Fruit fly (Drosophila melanogaster) whole organism, embryonic: Measurements from ENCODE around the gene NC2beta.
A peak's percentile ranks its signal among the peaks of the same experiment; 100 is the strongest.

ENCODE experiments used
- BEAF-32 ChIP-seq: fragments of 200-800 bp; sonication (Bioruptor generic); optimal IDR thresholded peaks from 3 replicates; lab custom pipeline; 2017; ENCODE audit warnings: missing biosample characterization, missing genetic modification characterization, mild to moderate bottlenecking, moderate library complexity, missing genetic modification reagents
- CG12659 ChIP-seq: fragments of 200-800 bp; sonication (Bioruptor generic); optimal IDR thresholded peaks from 3 replicates; lab custom pipeline; 2017; ENCODE audit warnings: mild to moderate bottlenecking, missing biosample characterization, missing genetic modification reagents, missing genetic modification characterization
- CG12769 ChIP-seq: fragments of 200-800 bp; sonication (Bioruptor generic); optimal IDR thresholded peaks from 2 replicates; lab custom pipeline; 2019; ENCODE audit warnings: missing biosample characterization, mild to moderate bottlenecking, missing genetic modification characterization, moderate library complexity
- CG13296 ChIP-seq: fragments of 200-800 bp; sonication (Bioruptor generic); optimal IDR thresholded peaks from 3 replicates; lab custom pipeline; 2018; ENCODE audit warnings: missing biosample characterization, mild to moderate bottlenecking, missing genetic modification characterization
- CG14014 ChIP-seq: fragments of 200-800 bp; sonication (Bioruptor generic); IDR thresholded peaks from 2 replicates; pipeline ENCODE4 v1.3.6; 2022; ENCODE audit warnings: missing biosample characterization, missing genetic modification characterization
- CG14710 ChIP-seq: fragments of 200-800 bp; sonication (Bioruptor generic); optimal IDR thresholded peaks from 3 replicates; lab custom pipeline; 2019; ENCODE audit warnings: missing biosample characterization, mild to moderate bottlenecking, missing genetic modification characterization, moderate library complexity
- CG1647 ChIP-seq: fragments of 200-800 bp; sonication (Bioruptor generic); optimal IDR thresholded peaks from 3 replicates; lab custom pipeline; 2016; ENCODE audit warnings: missing biosample characterization, missing genetic modification characterization
- CG2129 ChIP-seq: fragments of 200-800 bp; sonication (Bioruptor generic); IDR thresholded peaks from 2 replicates; pipeline ENCODE4 v1.3.6; 2022; ENCODE audit warnings: missing biosample characterization, missing genetic modification characterization; ENCODE audit not compliant: partially characterized antibody
- CG2712 ChIP-seq: fragments of 200-800 bp; optimal IDR thresholded peaks from 3 replicates; lab custom pipeline; 2019; ENCODE audit warnings: missing biosample characterization, mild to moderate bottlenecking, missing genetic modification characterization, moderate library complexity
- CG2889 ChIP-seq: fragments of 200-800 bp; sonication (Bioruptor generic); IDR thresholded peaks from 3 replicates; pipeline ENCODE4 v1.3.6; 2022; ENCODE audit warnings: missing biosample characterization, missing genetic modification characterization
- CG33213 ChIP-seq: fragments of 200-800 bp; sonication (Bioruptor generic); optimal IDR thresholded peaks from 3 replicates; lab custom pipeline; 2016; ENCODE audit warnings: missing biosample characterization, missing genetic modification characterization
- CG34376 ChIP-seq: fragments of 200-800 bp; sonication (Bioruptor generic); optimal IDR thresholded peaks from 2 replicates; lab custom pipeline; 2018; ENCODE audit warnings: missing biosample characterization, mild to moderate bottlenecking, missing genetic modification characterization
- CG3847 ChIP-seq: fragments of 200-800 bp; sonication (Bioruptor generic); IDR thresholded peaks from 2 replicates; pipeline ENCODE4 v1.3.6; 2022; ENCODE audit warnings: missing biosample characterization, missing genetic modification characterization
- CG3995 ChIP-seq: fragments of 200-800 bp; sonication (Bioruptor generic); optimal IDR thresholded peaks from 3 replicates; lab custom pipeline; 2016; ENCODE audit warnings: missing biosample characterization, missing genetic modification characterization
- CG42726 ChIP-seq: fragments of 200-800 bp; sonication (Bioruptor generic); IDR thresholded peaks from 2 replicates; pipeline ENCODE4 v1.3.6; 2022; ENCODE audit warnings: missing biosample characterization, missing genetic modification characterization; ENCODE audit not compliant: partially characterized antibody
- CG6791 ChIP-seq: fragments of 200-800 bp; sonication (Bioruptor generic); IDR thresholded peaks from 3 replicates; pipeline ENCODE4 v1.3.6; 2022; ENCODE audit warnings: missing biosample characterization, missing genetic modification characterization; ENCODE audit not compliant: partially characterized antibody
- CG7839 ChIP-seq: fragments of 200-800 bp; sonication (Bioruptor generic); optimal IDR thresholded peaks from 3 replicates; lab custom pipeline; 2018; ENCODE audit warnings: missing biosample characterization, mild to moderate bottlenecking, missing genetic modification characterization, moderate library complexity
- CG8924 ChIP-seq: fragments of 200-800 bp; optimal IDR thresholded peaks from 3 replicates; lab custom pipeline; 2019; ENCODE audit warnings: missing biosample characterization, mild to moderate bottlenecking, missing genetic modification characterization, moderate library complexity
- D ChIP-seq, 2 experiments: fragments of 200-800 bp in 1 of 2; fragments of >200 bp in 1 of 2; sonication (Bioruptor generic) in 1 of 2; optimal IDR thresholded peaks; 2 replicates in 1 of 2; 3 replicates in 1 of 2; lab custom pipeline; 2017; ENCODE audit warnings: mild to moderate bottlenecking in 1 of 2, missing biosample characterization in 1 of 2, missing genetic modification characterization in 1 of 2, missing genetic modification reagents in 1 of 2
- E2f2 ChIP-seq: fragments of 200-800 bp; sonication (Bioruptor generic); IDR thresholded peaks from 2 replicates; pipeline ENCODE4 v1.3.6; 2022; ENCODE audit warnings: missing biosample characterization, missing genetic modification characterization
- Elba2 ChIP-seq: fragments of 200-800 bp; sonication (Bioruptor generic); optimal IDR thresholded peaks from 3 replicates; lab custom pipeline; 2016; ENCODE audit warnings: missing biosample characterization, missing genetic modification characterization
- H2.0 ChIP-seq: fragments of 200-800 bp; sonication (Bioruptor generic); IDR thresholded peaks from 2 replicates; pipeline ENCODE4 v1.3.6; 2022; ENCODE audit warnings: missing biosample characterization, missing genetic modification characterization
- HmgZ ChIP-seq: fragments of 200-800 bp; sonication (Bioruptor generic); optimal IDR thresholded peaks from 2 replicates; lab custom pipeline; 2018; ENCODE audit warnings: missing biosample characterization, mild to moderate bottlenecking, missing genetic modification characterization
- MBD-R2 ChIP-seq: fragments of 200-800 bp; sonication (Bioruptor generic); IDR thresholded peaks from 2 replicates; pipeline ENCODE4 v1.3.6; 2022; ENCODE audit warnings: missing biosample characterization, missing genetic modification characterization
- Med ChIP-seq: fragments of 200-800 bp; sonication (Bioruptor generic); peaks from one replicate; lab custom pipeline; 2016; ENCODE audit warnings: missing biosample characterization, missing genetic modification characterization, mild to moderate bottlenecking, inconsistent platforms, moderate library complexity
- Mes4 ChIP-seq: fragments of 200-800 bp; sonication (Bioruptor generic); optimal IDR thresholded peaks from 2 replicates; lab custom pipeline; 2016; ENCODE audit warnings: missing biosample characterization, missing genetic modification characterization
- Poxn ChIP-seq: fragments of 200-800 bp; sonication (Bioruptor generic); IDR thresholded peaks from 2 replicates; pipeline ENCODE4 v1.3.6; 2022; ENCODE audit warnings: missing biosample characterization, missing genetic modification characterization
- Rfx ChIP-seq: fragments of 200-800 bp; sonication (Bioruptor generic); IDR thresholded peaks from 2 replicates; pipeline ENCODE4 v1.3.6; 2022; ENCODE audit warnings: missing biosample characterization, missing genetic modification characterization
- Trl ChIP-seq, 3 experiments: fragments of >200 bp in 2 of 3; fragments of 200-800 bp in 1 of 3; sonication (Bioruptor generic) in 1 of 3; optimal IDR thresholded peaks; 2 replicates in 1 of 3; 3 replicates in 2 of 3; lab custom pipeline; 2016 to 2017; ENCODE audit warnings: missing biosample characterization in 1 of 3, missing genetic modification characterization in 1 of 3
- corto ChIP-seq: fragments of 200-800 bp; sonication (Bioruptor generic); optimal IDR thresholded peaks from 2 replicates; lab custom pipeline; 2016; ENCODE audit warnings: missing biosample characterization, mild to moderate bottlenecking, missing genetic modification characterization, moderate library complexity
- grau ChIP-seq: fragments of 200-800 bp; optimal IDR thresholded peaks from 3 replicates; lab custom pipeline; 2019; ENCODE audit warnings: missing biosample characterization, mild to moderate bottlenecking, missing genetic modification characterization, moderate library complexity
- inv ChIP-seq: fragments of 200-800 bp; sonication (Bioruptor generic); IDR thresholded peaks from 2 replicates; pipeline ENCODE4 v1.3.6; 2022; ENCODE audit warnings: missing biosample characterization, missing genetic modification characterization; ENCODE audit not compliant: partially characterized antibody
- nau ChIP-seq: fragments of 200-800 bp; sonication (Bioruptor generic); optimal IDR thresholded peaks from 3 replicates; lab custom pipeline; 2017; ENCODE audit warnings: missing biosample characterization, mild to moderate bottlenecking, missing genetic modification characterization, missing genetic modification reagents
- nerfin-2 ChIP-seq: fragments of 200-800 bp; sonication (Bioruptor generic); IDR thresholded peaks from 2 replicates; pipeline ENCODE4 v1.3.6; 2022; ENCODE audit warnings: missing biosample characterization, missing genetic modification characterization; ENCODE audit not compliant: partially characterized antibody
- nmo ChIP-seq: fragments of 200-800 bp; sonication (Bioruptor generic); optimal IDR thresholded peaks from 2 replicates; lab custom pipeline; 2018; ENCODE audit warnings: missing biosample characterization, mild to moderate bottlenecking, missing genetic modification characterization, moderate library complexity
- p53 ChIP-seq: fragments of 200-800 bp; sonication (Bioruptor generic); optimal IDR thresholded peaks from 2 replicates; lab custom pipeline; 2016; ENCODE audit warnings: missing biosample characterization, missing genetic modification characterization
- pb ChIP-seq: fragments of 200-800 bp; sonication (Bioruptor generic); optimal IDR thresholded peaks from 3 replicates; lab custom pipeline; 2016; ENCODE audit warnings: missing biosample characterization, missing genetic modification characterization
- phol ChIP-seq: fragments of 200-800 bp; sonication (Bioruptor generic); optimal IDR thresholded peaks from 3 replicates; lab custom pipeline; 2018; ENCODE audit warnings: missing biosample characterization, mild to moderate bottlenecking, missing genetic modification characterization, moderate library complexity
- sim ChIP-seq: fragments of 200-800 bp; sonication (Bioruptor generic); IDR thresholded peaks from 2 replicates; pipeline ENCODE4 v1.3.6; 2022; ENCODE audit warnings: missing biosample characterization, missing genetic modification characterization
- so ChIP-seq: fragments of 200-800 bp; sonication (Bioruptor generic); IDR thresholded peaks from 3 replicates; pipeline ENCODE4 v1.3.6; 2022; ENCODE audit warnings: missing biosample characterization, missing genetic modification characterization

The NC2beta gene

DNA sequence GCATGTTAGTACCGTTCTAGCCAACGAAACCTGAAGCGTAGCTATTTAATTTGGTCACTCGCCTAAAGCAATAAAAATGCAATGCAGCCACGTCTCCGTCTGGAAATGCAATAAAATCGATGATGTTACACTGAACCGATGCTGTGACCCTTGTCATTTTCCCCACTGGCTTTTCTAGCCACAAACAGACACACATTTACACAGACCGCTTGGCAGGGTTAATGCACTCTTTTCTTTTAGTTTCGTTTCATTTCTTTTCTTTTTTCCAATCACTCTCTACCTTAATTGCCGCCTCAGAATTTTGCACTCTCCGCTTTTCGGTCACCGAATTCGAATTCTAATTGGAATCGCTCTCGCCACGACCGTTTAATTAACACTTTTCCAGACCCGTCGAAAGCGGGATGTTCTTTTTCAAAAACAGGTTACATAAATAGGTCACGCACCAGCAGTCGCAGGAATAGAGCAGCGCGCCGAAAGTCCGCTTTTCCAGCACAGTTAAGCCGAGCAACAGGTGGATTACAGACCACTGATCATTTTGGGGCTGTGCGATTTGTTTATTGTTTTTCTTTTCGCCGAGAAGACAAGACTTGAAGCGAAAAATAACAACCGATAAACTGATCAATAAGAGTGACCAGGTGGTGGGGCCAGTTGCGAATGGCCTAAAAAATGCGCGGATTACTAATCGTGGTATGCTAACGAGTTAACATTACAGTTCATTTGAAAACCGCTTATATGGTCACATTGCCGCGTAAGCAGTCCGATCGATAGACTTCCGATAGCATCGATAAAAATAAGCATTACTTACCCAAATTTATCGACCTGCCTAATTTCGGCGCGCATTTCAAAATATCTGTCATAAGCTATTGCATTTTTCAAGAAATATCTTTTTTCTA lies 49.9 kb downstream of the NC2beta start, which contains the start of gene ck (continued):
- TF ChIP-seq HmgZ (tag; lab: Kevin White, UChicago) (peak; percentile 54), MBD-R2 (GFP tag; lab: Robert Waterston, UW) (peak; percentile 57), phol (tag; lab: Kevin White, UChicago) (peak; percentile 10), CG13296 (GFP tag; lab: Kevin White, UChicago) (no peak), p53 (GFP tag; lab: Kevin White, UChicago) (peak; percentile 21), CG33213 (GFP tag; lab: Kevin White, UChicago) (peak; percentile 35), E2f2 (peak; percentile 96), CG14014 (no peak), CG6791 (GFP tag; lab: Robert Waterston, UW) (peak; percentile 85), Elba2 (GFP tag; lab: Kevin White, UChicago) (peak; percentile 89), corto (GFP tag; lab: Kevin White, UChicago) (no peak), CG42726 (GFP tag; lab: Robert Waterston, UW) (0 out of 2 replicates have a peak, but pooled peaks have one; percentile 51), CG12659 (GFP tag; lab: Kevin White, UChicago) (peak; percentile 63), CG2889 (no peak), CG7839 (tag; lab: Kevin White, UChicago) (no peak), CG2712 (peak; percentile 18), Med (GFP tag; lab: Kevin White, UChicago) (peak; percentile 66), Poxn (GFP tag; lab: Robert Waterston, UW) (no peak), CG3995 (GFP tag; lab: Kevin White, UChicago) (peak; percentile 13), grau (tag; lab: Kevin White, UChicago) (peak; percentile 24), Trl (optimal IDR thresholded peaks at IDR 0.05; lab: Kevin White, UChicago) (peak in 1 of 2 experiments; percentile 41), Trl (GFP tag; optimal IDR thresholded peaks at IDR 0.05; lab: Kevin White, UChicago) (no peak), CG1647 (GFP tag; lab: Kevin White, UChicago) (no peak), pb (GFP tag; lab: Kevin White, UChicago) (no peak), inv (GFP tag; lab: Robert Waterston, UW) (peak; percentile 59; the same call in 1 of the 2 replicates), H2.0 (GFP tag; lab: Robert Waterston, UW) (no peak), so (no peak), BEAF-32 (GFP tag; lab: Kevin White, UChicago) (peak; percentile 73), CG8924 (peak; percentile 42), Rfx (GFP tag; lab: Robert Waterston, UW) (0 out of 2 replicates have a peak, but pooled peaks have one; percentile 7), Mes4 (GFP tag; lab: Kevin White, UChicago) (no peak), CG12769 (tag; lab: Kevin White, UChicago) (peak; percentile 77), CG14710 (tag; lab: Kevin White, UChicago) (peak; percentile 49), CG34376 (GFP tag; lab: Kevin White, UChicago) (peak; percentile 2), CG2129 (GFP tag; lab: Robert Waterston, UW) (0 out of 2 replicates have a peak, but pooled peaks have one; percentile 20), nau (GFP tag; lab: Kevin White, UChicago) (no peak), CG3847 (GFP tag; lab: Robert Waterston, UW) (peak; percentile 46; the same call in 1 of the 2 replicates), nmo (GFP tag; lab: Kevin White, UChicago) (peak; percentile 0), sim (GFP tag; lab: Robert Waterston, UW) (no peak), nerfin-2 (peak; percentile 89), D (optimal IDR thresholded peaks at IDR 0.05; lab: Kevin White, UChicago) (peak; percentile 43), D (GFP tag; optimal IDR thresholded peaks at IDR 0.05; lab: Kevin White, UChicago) (no peak)
